Worm (Caenorhabditis elegans) whole organism, L3 larva: ENCODE measurements around the gene msp-63.

Experiments used
- ZK546.5 ChIP-seq: sonication (generic microtip); optimal IDR thresholded peaks from 2 replicates; lab custom pipeline; 2017; ENCODE audit warnings: missing biosample characterization, missing genetic modification characterization
- aly-2 ChIP-seq: fragments of 150-350 bp; optimal IDR thresholded peaks from 2 replicates; lab custom pipeline; 2014; ENCODE audit warnings: missing biosample characterization, missing genetic modification characterization
- ama-1 ChIP-seq: fragments of 150-350 bp; optimal IDR thresholded peaks from 2 replicates; lab custom pipeline; 2018
- ceh-16 ChIP-seq: sonication (generic microtip); optimal IDR thresholded peaks from 2 replicates; lab custom pipeline; 2017; ENCODE audit warnings: missing biosample characterization, missing genetic modification characterization
- ceh-28 ChIP-seq: fragments of 150-350 bp; optimal IDR thresholded peaks from 2 replicates; lab custom pipeline; 2014; ENCODE audit warnings: missing biosample characterization, missing genetic modification reagents, missing genetic modification characterization
- ceh-82 ChIP-seq: fragments of 150-350 bp; optimal IDR thresholded peaks from 2 replicates; lab custom pipeline; 2014; ENCODE audit warnings: missing biosample characterization, missing genetic modification characterization
- ceh-9 ChIP-seq: sonication (generic microtip); optimal IDR thresholded peaks from 2 replicates; lab custom pipeline; 2018; ENCODE audit warnings: missing biosample characterization, missing genetic modification characterization
- egl-5 ChIP-seq: fragments of 150-350 bp; optimal IDR thresholded peaks from 2 replicates; lab custom pipeline; 2017; ENCODE audit warnings: missing biosample characterization, missing genetic modification reagents, missing genetic modification characterization, inconsistent platforms
- elt-1 ChIP-seq: fragments of 150-350 bp; optimal IDR thresholded peaks from 2 replicates; lab custom pipeline; 2014; ENCODE audit warnings: missing biosample characterization, missing genetic modification characterization
- elt-2 ChIP-seq: sonication (generic microtip); optimal IDR thresholded peaks from 2 replicates; lab custom pipeline; 2016; ENCODE audit warnings: missing genetic modification reagents, mild to moderate bottlenecking, missing genetic modification characterization, missing compliant biosample characterization
- elt-3 ChIP-seq, 3 experiments: fragments of 150-350 bp in 1 of 3; sonication (generic microtip) in 2 of 3; optimal IDR thresholded peaks; 2 replicates in 2 of 3; 4 replicates in 1 of 3; lab custom pipeline; 2014 to 2017; ENCODE audit warnings: missing biosample characterization in 3 of 3, missing genetic modification characterization in 3 of 3
- eor-1 ChIP-seq, 2 experiments: fragments of 150-350 bp; optimal IDR thresholded peaks; 2 replicates each; lab custom pipeline; 2014 to 2018; ENCODE audit warnings: missing biosample characterization in 2 of 2, missing genetic modification characterization in 2 of 2
- fkh-10 ChIP-seq: sonication (generic microtip); optimal IDR thresholded peaks from 2 replicates; lab custom pipeline; 2017; ENCODE audit warnings: missing biosample characterization, missing genetic modification reagents, missing genetic modification characterization
- fos-1 ChIP-seq: fragments of 150-350 bp; optimal IDR thresholded peaks from 2 replicates; lab custom pipeline; 2014; ENCODE audit warnings: missing biosample characterization, missing genetic modification characterization
- hmg-11 ChIP-seq: sonication (generic microtip); optimal IDR thresholded peaks from 2 replicates; lab custom pipeline; 2016; ENCODE audit warnings: missing genetic modification characterization, missing compliant biosample characterization
- jun-1 ChIP-seq: fragments of 150-350 bp; optimal IDR thresholded peaks from 2 replicates; lab custom pipeline; 2014; ENCODE audit warnings: missing biosample characterization, missing genetic modification reagents, missing genetic modification characterization
- lin-15B ChIP-seq: fragments of 150-350 bp; optimal IDR thresholded peaks from 2 replicates; lab custom pipeline; 2014; ENCODE audit warnings: missing biosample characterization, missing genetic modification characterization
- lin-39 ChIP-seq: fragments of 150-350 bp; optimal IDR thresholded peaks from 2 replicates; lab custom pipeline; 2018; ENCODE audit warnings: missing biosample characterization, missing genetic modification reagents, missing genetic modification characterization
- lsy-12 ChIP-seq: sonication (generic microtip); optimal IDR thresholded peaks from 2 replicates; lab custom pipeline; 2016; ENCODE audit warnings: mild to moderate bottlenecking, missing genetic modification characterization, missing compliant biosample characterization
- mml-1 ChIP-seq: fragments of 150-350 bp; sonication (generic microtip); optimal IDR thresholded peaks from 3 replicates; lab custom pipeline; 2014; ENCODE audit warnings: missing biosample characterization, missing genetic modification characterization
- nfya-1 ChIP-seq: sonication (generic microtip); optimal IDR thresholded peaks from 2 replicates; lab custom pipeline; 2017; ENCODE audit warnings: missing genetic modification characterization, mild to moderate bottlenecking, missing compliant biosample characterization, antibody characterized with exemption, moderate library complexity; ENCODE audit not compliant: insufficient read depth
- nhr-11 ChIP-seq: fragments of 150-350 bp; optimal IDR thresholded peaks from 2 replicates; lab custom pipeline; 2014; ENCODE audit warnings: missing biosample characterization, missing genetic modification characterization
- nhr-12 ChIP-seq: fragments of 150-350 bp; optimal IDR thresholded peaks from 2 replicates; lab custom pipeline; 2014; ENCODE audit warnings: missing biosample characterization, missing genetic modification characterization
- nhr-23 ChIP-seq: fragments of 150-350 bp; optimal IDR thresholded peaks from 2 replicates; lab custom pipeline; 2014; ENCODE audit warnings: missing biosample characterization, missing genetic modification reagents, missing genetic modification characterization
- nhr-25 ChIP-seq: sonication (generic microtip); optimal IDR thresholded peaks from 2 replicates; lab custom pipeline; 2017; ENCODE audit warnings: missing biosample characterization, missing genetic modification characterization
- nhr-28 ChIP-seq: fragments of 150-350 bp; optimal IDR thresholded peaks from 2 replicates; lab custom pipeline; 2014; ENCODE audit warnings: missing biosample characterization, missing genetic modification characterization
- nhr-43 ChIP-seq: sonication (generic microtip); optimal IDR thresholded peaks from 2 replicates; lab custom pipeline; 2016; ENCODE audit warnings: mild to moderate bottlenecking, missing genetic modification characterization, missing compliant biosample characterization; ENCODE audit not compliant: poor library complexity, severe bottlenecking
- nhr-67 ChIP-seq: fragments of 150-350 bp; optimal IDR thresholded peaks from 2 replicates; lab custom pipeline; 2014; ENCODE audit warnings: missing biosample characterization, missing genetic modification characterization
- nhr-76 ChIP-seq: fragments of 150-350 bp; sonication (generic microtip); optimal IDR thresholded peaks from 5 replicates; lab custom pipeline; 2014; ENCODE audit warnings: missing biosample characterization, missing genetic modification characterization
- nhr-77 ChIP-seq: fragments of 150-350 bp; optimal IDR thresholded peaks from 2 replicates; lab custom pipeline; 2014; ENCODE audit warnings: missing biosample characterization, missing genetic modification characterization
- pha-4 ChIP-seq: fragments of 150-350 bp; optimal IDR thresholded peaks from 2 replicates; lab custom pipeline; 2014; ENCODE audit warnings: missing biosample characterization, missing genetic modification reagents, missing genetic modification characterization
- pqm-1 ChIP-seq: fragments of 150-350 bp; optimal IDR thresholded peaks from 2 replicates; lab custom pipeline; 2017; ENCODE audit warnings: missing biosample characterization, missing genetic modification characterization, inconsistent platforms
- sea-2 ChIP-seq: fragments of 150-350 bp; sonication (generic microtip); optimal IDR thresholded peaks from 4 replicates; lab custom pipeline; 2014; ENCODE audit warnings: missing biosample characterization, missing genetic modification reagents, missing genetic modification characterization
- skn-1 ChIP-seq: fragments of 150-350 bp; optimal IDR thresholded peaks from 2 replicates; lab custom pipeline; 2014; ENCODE audit warnings: missing biosample characterization, missing genetic modification characterization
- snpc-4 ChIP-seq: fragments of 150-350 bp; optimal IDR thresholded peaks from 2 replicates; lab custom pipeline; 2014; ENCODE audit warnings: missing biosample characterization, missing genetic modification characterization
- tbx-2 ChIP-seq: sonication (generic microtip); optimal IDR thresholded peaks from 2 replicates; lab custom pipeline; 2016; ENCODE audit warnings: mild to moderate bottlenecking, missing genetic modification characterization, missing compliant biosample characterization
- unc-39 ChIP-seq: sonication (generic microtip); optimal IDR thresholded peaks from 4 replicates; lab custom pipeline; 2017; ENCODE audit warnings: missing biosample characterization, missing genetic modification characterization
- unc-62 ChIP-seq: fragments of 150-350 bp; sonication (generic microtip); optimal IDR thresholded peaks from 4 replicates; lab custom pipeline; 2014; ENCODE audit warnings: missing biosample characterization, missing genetic modification reagents, missing genetic modification characterization
- zag-1 ChIP-seq: fragments of 150-350 bp; optimal IDR thresholded peaks from 2 replicates; lab custom pipeline; 2014; ENCODE audit warnings: missing biosample characterization, missing genetic modification characterization
- ztf-11 ChIP-seq: fragments of 150-350 bp; optimal IDR thresholded peaks from 2 replicates; lab custom pipeline; 2014; ENCODE audit warnings: missing biosample characterization, missing genetic modification characterization

The msp-63 gene

DNA sequence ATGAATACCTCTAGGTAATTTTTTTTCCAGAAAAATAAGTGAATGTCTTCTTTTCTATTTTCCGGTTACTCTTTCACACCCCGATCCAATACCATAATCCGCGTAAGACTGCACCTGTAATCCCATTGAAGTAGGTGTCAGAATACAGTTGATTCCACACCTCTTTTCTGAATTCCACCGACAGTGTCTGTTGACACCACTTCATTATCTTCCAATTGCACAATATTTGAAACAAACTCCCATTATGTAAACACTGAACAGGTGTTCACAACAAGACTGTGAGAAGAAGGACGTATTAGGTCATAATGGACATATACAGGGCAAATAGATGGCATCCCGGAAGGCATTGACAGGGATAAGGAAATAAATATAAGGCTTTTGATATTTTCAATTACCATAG is 19.9 kb downstream of the msp-63 start:
- no peak for TF ChIP-seq unc-62 (GFP tag; lab: Kevin White, UChicago)
- TF ChIP-seq nhr-43 (tag; lab: Kevin White, UChicago): no peak
- TF ChIP-seq elt-1: no peak
- no peak for TF ChIP-seq ztf-11 (tag; lab: Kevin White, UChicago)
- no peak for TF ChIP-seq ceh-82 (tag; lab: Kevin White, UChicago)
- no peak for TF ChIP-seq ceh-9 (tag; lab: Kevin White, UChicago)
- no peak for TF ChIP-seq unc-39 (tag; lab: Kevin White, UChicago)
- no peak for TF ChIP-seq nhr-11 (tag; lab: Kevin White, UChicago)
- TF ChIP-seq lin-39: no peak
- TF ChIP-seq lin-15B: no peak

DNA sequence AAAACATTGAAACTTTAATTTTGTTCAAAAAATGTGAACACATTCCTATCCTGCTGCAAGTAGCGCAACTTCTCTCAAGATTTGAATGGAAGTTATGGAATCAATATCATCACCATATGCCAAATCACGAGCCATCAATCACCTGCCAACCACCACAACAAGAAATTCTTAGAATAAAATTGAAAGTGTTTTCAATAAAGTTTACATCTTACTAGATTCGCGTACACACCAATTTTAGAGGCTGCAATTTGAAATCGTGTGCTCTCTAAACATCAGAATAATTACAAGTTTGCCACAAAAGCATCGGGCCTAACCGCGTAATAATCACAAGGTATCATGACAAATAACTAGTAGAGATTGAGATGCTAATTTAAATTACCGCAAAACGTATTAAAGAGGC is 22.4 kb downstream of the msp-63 start:
- TF ChIP-seq nfya-1 (tag; lab: Kevin White, UChicago) (no peak), aly-2 (no peak), elt-2 (no peak), nhr-28 (tag; lab: Kevin White, UChicago) (no peak), nhr-12 (tag; lab: Kevin White, UChicago) (no peak), tbx-2 (tag; lab: Kevin White, UChicago) (no peak), nhr-23 (no peak), elt-3 (tag; optimal IDR thresholded peaks at IDR 0.05; lab: Kevin White, UChicago) (no peak), skn-1 (tag; lab: Kevin White, UChicago) (no peak), ZK546.5 (no peak), nhr-43 (tag; lab: Kevin White, UChicago) (no peak), ceh-82 (tag; lab: Kevin White, UChicago) (no peak), nhr-67 (tag; lab: Kevin White, UChicago) (no peak), sea-2 (GFP tag; lab: Kevin White, UChicago) (no peak), lsy-12 (tag; lab: Kevin White, UChicago) (no peak)
- TF ChIP-seq, all 47 proteins: peak for 0

DNA sequence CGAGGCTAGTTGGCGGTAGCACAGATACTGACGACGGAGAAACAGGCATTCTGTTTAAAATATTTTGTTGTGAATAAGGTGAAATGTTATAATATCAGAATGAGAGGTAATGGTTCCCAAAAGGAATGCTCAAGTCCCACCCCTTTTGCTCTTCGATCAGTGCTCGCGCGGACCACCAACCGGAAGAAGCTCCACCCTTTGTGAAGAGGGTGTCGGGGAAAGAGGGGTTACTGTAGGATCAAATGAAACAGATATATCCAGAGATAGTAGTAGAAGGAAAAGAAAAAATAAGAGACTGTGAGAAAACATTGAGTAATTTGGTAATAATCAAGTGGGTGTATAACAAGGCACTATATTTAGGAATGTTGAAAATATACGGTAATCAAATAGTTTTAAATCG is 23.1 kb downstream of the msp-63 start, which contains the start of the genes dmd-5 and F10C1.1:
Gene dmd-5 (minus strand): TSS at position 101 of the 400 bp plus-strand sequence.
Gene F10C1.1 (plus strand): TSS at position 110 of the 400 bp plus-strand sequence.
- TF ChIP-seq egl-5 (tag; lab: Kevin White, UChicago): no peak
- TF ChIP-seq pqm-1 (tag; lab: Kevin White, UChicago): no peak
- no peak for TF ChIP-seq nhr-23
- no peak for TF ChIP-seq lsy-12 (tag; lab: Kevin White, UChicago)
- no peak for TF ChIP-seq nhr-76
- TF ChIP-seq zag-1: no peak
- TF ChIP-seq ama-1 (lab: Kevin White, UChicago): no peak
- no peak for TF ChIP-seq nhr-25 (tag; lab: Kevin White, UChicago)
- no peak for TF ChIP-seq ceh-82 (tag; lab: Kevin White, UChicago)
- TF ChIP-seq nhr-11 (tag; lab: Kevin White, UChicago): no peak
- TF ChIP-seq ceh-16 (tag; lab: Kevin White, UChicago): no peak
- no peak for TF ChIP-seq jun-1 (tag; lab: Kevin White, UChicago)
- no peak for TF ChIP-seq pha-4 (tag; lab: Kevin White, UChicago)

DNA sequence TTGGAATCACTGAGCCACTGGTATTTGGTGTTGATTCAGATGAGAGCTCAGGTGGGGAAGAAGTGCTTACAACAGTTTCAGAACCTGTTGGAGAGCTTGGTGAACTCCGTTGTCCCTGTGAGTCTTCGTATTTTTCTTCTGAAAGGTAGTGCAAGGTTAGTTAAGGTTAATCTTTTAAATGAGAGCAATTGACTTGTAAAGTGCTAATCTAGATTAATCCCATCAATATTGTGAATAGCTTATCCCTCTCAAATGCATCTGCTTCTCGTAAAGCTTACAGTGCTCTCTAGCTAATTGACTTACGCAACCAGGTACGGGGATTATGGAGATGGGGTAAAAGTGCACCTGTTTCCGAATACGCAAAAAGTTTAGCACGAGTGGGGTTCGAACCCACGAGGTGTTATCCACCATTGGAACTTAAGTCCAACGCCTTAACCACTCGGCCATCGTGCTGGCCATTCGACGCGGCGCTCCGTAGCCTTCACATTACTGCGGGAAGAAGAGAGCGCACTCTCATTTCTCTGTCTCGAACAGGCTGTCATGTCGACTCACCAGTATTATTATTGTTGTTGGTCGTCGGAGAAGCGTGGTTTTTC is 24.6 kb downstream of the msp-63 start:
- TF ChIP-seq ceh-28 (tag; lab: Kevin White, UChicago) (no peak), nhr-76 (no peak), nhr-43 (tag; lab: Kevin White, UChicago) (peak; percentile 23), pha-4 (tag; lab: Kevin White, UChicago) (peak; percentile 32), nhr-77 (tag; lab: Kevin White, UChicago) (no peak), nfya-1 (tag; lab: Kevin White, UChicago) (peak; percentile 16), sea-2 (GFP tag; lab: Kevin White, UChicago) (no peak), eor-1 (tag; optimal IDR thresholded peaks at IDR 0.05; lab: Kevin White, UChicago) (no peak), jun-1 (tag; lab: Kevin White, UChicago) (no peak), lsy-12 (tag; lab: Kevin White, UChicago) (no peak), mml-1 (no peak), snpc-4 (peak; percentile 19), ceh-9 (tag; lab: Kevin White, UChicago) (no peak), fos-1 (tag; lab: Kevin White, UChicago) (no peak), elt-2 (peak; percentile 46), nhr-67 (tag; lab: Kevin White, UChicago) (no peak), nhr-23 (no peak), lin-39 (peak; percentile 31), egl-5 (tag; lab: Kevin White, UChicago) (no peak), aly-2 (no peak), elt-3 (tag; optimal IDR thresholded peaks at IDR 0.05; lab: Kevin White, UChicago) (peak in 1 of 3 experiments; percentile 1), hmg-11 (tag; lab: Kevin White, UChicago) (peak; percentile 85), nhr-12 (tag; lab: Kevin White, UChicago) (no peak), fkh-10 (GFP tag; lab: Kevin White, UChicago) (no peak)
